Worm (Caenorhabditis elegans): ENCODE results near the gene srxa-8.

srxa-8 gene

DNA sequence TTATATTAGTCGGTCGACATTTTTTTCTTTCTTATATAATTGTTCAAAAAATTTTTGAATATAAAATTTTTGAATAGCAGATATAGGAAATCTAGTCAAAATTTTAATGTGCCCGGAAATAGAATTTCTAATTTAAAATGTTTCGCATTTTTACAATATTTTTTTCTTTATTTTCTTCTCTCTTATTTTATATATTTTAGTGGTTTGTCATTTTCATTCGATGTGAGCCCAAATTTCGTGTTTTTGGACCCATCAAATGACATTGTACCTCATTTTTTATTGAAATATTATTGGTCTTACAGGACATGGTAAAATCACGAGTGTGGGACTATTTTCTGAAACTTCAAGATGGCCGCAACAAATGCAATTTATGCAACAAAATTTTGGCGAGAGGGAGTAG, 46.5 kb downstream of the srxa-8 start, which contains the start of gene K09A11.1:
K09A11.1 (plus strand) TSS at position 301 of the 400 bp plus-strand sequence.
- no peak for TF ChIP-seq unc-62 (GFP tag; optimal IDR thresholded peaks at IDR 0.05)
- no peak for TF ChIP-seq peb-1 (tag; optimal IDR thresholded peaks at IDR 0.05)
- TF ChIP-seq nhr-129 (tag; optimal IDR thresholded peaks at IDR 0.05), result no peak
- TF ChIP-seq blmp-1 (tag; optimal IDR thresholded peaks at IDR 0.05; ENCODE audit: insufficient read depth), result no peak
- TF ChIP-seq ceh-82 (tag; optimal IDR thresholded peaks at IDR 0.05), result no peak
- TF ChIP-seq ceh-16 (tag; optimal IDR thresholded peaks at IDR 0.05), result no peak
- TF ChIP-seq nhr-11 (tag; optimal IDR thresholded peaks at IDR 0.05), result no peak
- no peak for TF ChIP-seq dmd-4 (tag; optimal IDR thresholded peaks at IDR 0.05)
- no peak for TF ChIP-seq lsy-2 (tag; optimal IDR thresholded peaks at IDR 0.05)
- no peak for TF ChIP-seq sma-9 (GFP tag; optimal IDR thresholded peaks at IDR 0.05)
- no peak for TF ChIP-seq sma-9 (tag; optimal IDR thresholded peaks at IDR 0.05)
- no peak for TF ChIP-seq Y55F3AM.14 (GFP tag; optimal IDR thresholded peaks at IDR 0.05)

DNA sequence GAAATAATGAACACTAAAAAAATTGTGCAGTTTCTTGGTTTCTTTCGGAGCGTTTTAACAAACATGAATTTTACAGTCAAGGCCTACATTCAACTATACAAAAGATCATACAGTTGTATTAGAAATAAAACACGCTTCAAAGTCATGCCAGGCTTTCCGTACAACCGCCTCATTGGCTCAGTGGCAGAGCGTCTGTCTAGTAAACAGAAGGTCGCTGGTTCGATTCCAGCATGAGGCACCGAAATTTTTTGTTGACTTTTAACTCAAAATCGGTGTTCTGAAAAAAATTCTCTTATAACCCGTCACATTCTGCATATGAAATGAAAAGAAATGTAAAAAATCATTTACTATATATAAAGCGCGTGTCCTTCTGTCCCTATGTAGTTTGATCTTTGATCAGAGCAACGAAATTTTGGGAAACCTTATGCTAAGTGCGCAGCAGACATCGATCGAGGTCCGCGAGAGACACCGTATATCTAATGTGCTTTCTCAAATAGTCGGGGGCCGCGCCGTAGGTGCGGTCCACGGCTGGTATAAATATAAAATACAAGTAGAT, 47.5 kb downstream of the srxa-8 start:
- TF ChIP-seq crh-2 (tag; optimal IDR thresholded peaks at IDR 0.05), result peak; percentile 2

DNA sequence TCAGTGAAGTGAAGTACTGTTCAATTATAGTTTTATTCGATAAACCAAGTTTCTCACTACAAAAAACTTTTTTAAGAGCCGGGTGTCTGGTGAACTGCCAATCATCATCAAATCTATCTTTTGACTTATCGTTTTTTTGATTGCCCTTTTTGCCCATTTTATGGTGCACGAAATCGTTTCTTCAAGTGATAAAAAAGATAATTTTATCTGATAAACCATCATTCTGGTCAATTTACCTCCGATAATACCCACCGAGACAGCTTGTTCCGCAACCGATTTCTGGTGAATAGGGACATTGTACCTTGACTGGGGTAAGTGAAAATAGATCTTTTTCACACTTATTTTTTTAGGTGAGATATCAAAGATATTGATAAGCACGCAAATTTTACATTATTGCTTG, 51.1 kb downstream of the srxa-8 start, which contains the start of gene K08H2.10:
K08H2.10 (plus strand) TSS at position 230 of the 400 bp plus-strand sequence.
- TF ChIP-seq sma-9 (GFP tag; optimal IDR thresholded peaks at IDR 0.05), result no peak
- TF ChIP-seq sma-9 (tag; optimal IDR thresholded peaks at IDR 0.05), result no peak
- TF ChIP-seq fos-1 (tag; optimal IDR thresholded peaks at IDR 0.05), result peak; percentile 67
- TF ChIP-seq blmp-1 (tag; optimal IDR thresholded peaks at IDR 0.05; ENCODE audit: insufficient read depth), result no peak
- no peak for TF ChIP-seq ztf-11 (tag; optimal IDR thresholded peaks at IDR 0.05)
- no peak for TF ChIP-seq mdl-1 (tag; optimal IDR thresholded peaks at IDR 0.05)
- TF ChIP-seq egl-27 (tag; optimal IDR thresholded peaks at IDR 0.05), result no peak
- TF ChIP-seq gmeb-1 (tag; optimal IDR thresholded peaks at IDR 0.05), result no peak

All from whole organism, L2 larva.